Fruit fly (Drosophila melanogaster) whole organism, embryonic: ENCODE results near the gene CG7203.
A peak's percentile ranks its signal among the peaks of the same experiment; 100 is the strongest.

ENCODE experiments used
- Atf-2 ChIP-seq: fragments of 200-800 bp; sonication (Bioruptor generic); optimal IDR thresholded peaks from 2 replicates; lab custom pipeline; 2016; ENCODE audit warnings: missing biosample characterization, missing genetic modification characterization
- CG11085 ChIP-seq: fragments of 200-800 bp; sonication (Bioruptor generic); IDR thresholded peaks from 2 replicates; pipeline ENCODE4 v1.3.6; 2022; ENCODE audit warnings: missing biosample characterization, missing genetic modification characterization
- CG12942 ChIP-seq: fragments of 200-800 bp; sonication (Bioruptor generic); optimal IDR thresholded peaks from 3 replicates; lab custom pipeline; 2016; ENCODE audit warnings: missing biosample characterization, missing genetic modification characterization
- CG14667 ChIP-seq: fragments of 200-800 bp; sonication (Bioruptor generic); IDR thresholded peaks from 2 replicates; pipeline ENCODE4 v1.3.6; 2022; ENCODE audit warnings: missing biosample characterization, missing genetic modification characterization
- CG14860 ChIP-seq: fragments of 200-800 bp; sonication (Bioruptor generic); IDR thresholded peaks from 3 replicates; pipeline ENCODE4 v1.3.6; 2022; ENCODE audit warnings: missing biosample characterization, missing genetic modification characterization; ENCODE audit not compliant: partially characterized antibody
- CG16815 ChIP-seq: fragments of 200-800 bp; sonication (Bioruptor generic); optimal IDR thresholded peaks from 3 replicates; lab custom pipeline; 2017; ENCODE audit warnings: missing biosample characterization, mild to moderate bottlenecking, missing genetic modification characterization
- CG18599 ChIP-seq: fragments of 200-800 bp; sonication (Bioruptor generic); optimal IDR thresholded peaks from 3 replicates; lab custom pipeline; 2017; ENCODE audit warnings: missing biosample characterization, missing genetic modification characterization, mild to moderate bottlenecking, moderate library complexity, missing genetic modification reagents
- CG18619 ChIP-seq: fragments of 200-800 bp; sonication (Bioruptor generic); optimal IDR thresholded peaks from 3 replicates; lab custom pipeline; 2017; ENCODE audit warnings: missing biosample characterization, mild to moderate bottlenecking, missing genetic modification characterization
- CG2202 ChIP-seq: fragments of 200-800 bp; sonication (Bioruptor generic); optimal IDR thresholded peaks from 2 replicates; lab custom pipeline; 2018; ENCODE audit warnings: missing biosample characterization, mild to moderate bottlenecking, missing genetic modification characterization
- CG30020 ChIP-seq: fragments of 200-800 bp; optimal IDR thresholded peaks from 2 replicates; lab custom pipeline; 2019; ENCODE audit warnings: missing biosample characterization, mild to moderate bottlenecking, missing genetic modification characterization, moderate library complexity
- CG3065 ChIP-seq: fragments of 200-800 bp; sonication (Bioruptor generic); optimal IDR thresholded peaks from 2 replicates; lab custom pipeline; 2016; ENCODE audit warnings: missing biosample characterization, missing genetic modification characterization
- CG31365 ChIP-seq: fragments of 200-800 bp; sonication (Bioruptor generic); optimal IDR thresholded peaks from 2 replicates; lab custom pipeline; 2018; ENCODE audit warnings: missing biosample characterization, mild to moderate bottlenecking, missing genetic modification characterization
- CG31388 ChIP-seq: fragments of 200-800 bp; sonication (Bioruptor generic); optimal IDR thresholded peaks from 2 replicates; lab custom pipeline; 2016; ENCODE audit warnings: missing biosample characterization, missing genetic modification characterization
- CG4617 ChIP-seq: fragments of 200-800 bp; sonication (Bioruptor generic); optimal IDR thresholded peaks from 3 replicates; lab custom pipeline; 2016; ENCODE audit warnings: missing biosample characterization, missing genetic modification characterization, borderline replicate concordance
- CG8359 ChIP-seq: fragments of 200-800 bp; sonication (Bioruptor generic); optimal IDR thresholded peaks from 2 replicates; lab custom pipeline; 2017; ENCODE audit warnings: missing biosample characterization, mild to moderate bottlenecking, missing genetic modification characterization, borderline replicate concordance
- CG8388 ChIP-seq: fragments of 200-800 bp; sonication (Bioruptor generic); optimal IDR thresholded peaks from 2 replicates; lab custom pipeline; 2019; ENCODE audit warnings: missing biosample characterization, mild to moderate bottlenecking, missing genetic modification characterization, moderate library complexity
- CHES-1-like ChIP-seq: fragments of 200-800 bp; sonication (Bioruptor generic); optimal IDR thresholded peaks from 2 replicates; lab custom pipeline; 2016; ENCODE audit warnings: missing biosample characterization, missing genetic modification characterization
- Dek ChIP-seq: fragments of 200-800 bp; sonication (Bioruptor generic); optimal IDR thresholded peaks from 3 replicates; lab custom pipeline; 2019; ENCODE audit warnings: missing biosample characterization, mild to moderate bottlenecking, missing genetic modification characterization, moderate library complexity
- Dip2 ChIP-seq: fragments of 200-800 bp; sonication (Bioruptor generic); IDR thresholded peaks from 2 replicates; pipeline ENCODE4 v1.3.6; 2022; ENCODE audit warnings: missing biosample characterization, missing genetic modification characterization
- HLH54F ChIP-seq: fragments of 200-800 bp; sonication (Bioruptor generic); optimal IDR thresholded peaks from 3 replicates; lab custom pipeline; 2016; ENCODE audit warnings: missing biosample characterization, missing genetic modification characterization
- Hmx ChIP-seq: fragments of 200-800 bp; sonication (Bioruptor generic); optimal IDR thresholded peaks from 2 replicates; lab custom pipeline; 2016; ENCODE audit warnings: missing biosample characterization, missing genetic modification characterization
- Lpt ChIP-seq: fragments of >200 bp; optimal IDR thresholded peaks from 2 replicates; lab custom pipeline; 2018; ENCODE audit warnings: missing biosample characterization, missing genetic modification characterization
- NC2β ChIP-seq: fragments of 200-800 bp; sonication (Bioruptor generic); optimal IDR thresholded peaks from 2 replicates; lab custom pipeline; 2016; ENCODE audit warnings: missing biosample characterization, missing genetic modification characterization
- Nf-YA ChIP-seq: fragments of 200-800 bp; sonication (Bioruptor generic); IDR thresholded peaks from 2 replicates; pipeline ENCODE4 v1.3.6; 2022; ENCODE audit warnings: missing biosample characterization, missing genetic modification characterization
- Poxn ChIP-seq: fragments of 200-800 bp; sonication (Bioruptor generic); IDR thresholded peaks from 2 replicates; pipeline ENCODE4 v1.3.6; 2022; ENCODE audit warnings: missing biosample characterization, missing genetic modification characterization
- Scr ChIP-seq: fragments of 200-800 bp; sonication (Bioruptor generic); IDR thresholded peaks from 2 replicates; pipeline ENCODE4 v1.3.6; 2022; ENCODE audit warnings: missing biosample characterization, missing genetic modification characterization; ENCODE audit not compliant: partially characterized antibody
- Six4 ChIP-seq: fragments of 200-800 bp; sonication (Bioruptor generic); optimal IDR thresholded peaks from 2 replicates; lab custom pipeline; 2016; ENCODE audit warnings: missing biosample characterization, missing genetic modification characterization
- al ChIP-seq: fragments of 200-800 bp; sonication (Bioruptor generic); IDR thresholded peaks from 2 replicates; pipeline ENCODE4 v1.3.6; 2022; ENCODE audit warnings: missing biosample characterization, missing genetic modification characterization
- cad ChIP-seq: fragments of >200 bp; optimal IDR thresholded peaks from 2 replicates; lab custom pipeline; 2017; ENCODE audit warnings: missing biosample characterization, missing genetic modification characterization
- dati ChIP-seq: fragments of 200-800 bp; sonication (Bioruptor generic); IDR thresholded peaks from 2 replicates; pipeline ENCODE4 v1.3.6; 2022; ENCODE audit warnings: missing biosample characterization, missing genetic modification characterization
- dysf ChIP-seq: fragments of 200-800 bp; sonication (Bioruptor generic); IDR thresholded peaks from 3 replicates; pipeline ENCODE4 v1.3.6; 2022; ENCODE audit warnings: missing biosample characterization, missing genetic modification characterization
- ems ChIP-seq: fragments of 200-800 bp; sonication (Bioruptor generic); optimal IDR thresholded peaks from 3 replicates; lab custom pipeline; 2016; ENCODE audit warnings: missing biosample characterization, missing genetic modification characterization
- esg ChIP-seq: fragments of 200-800 bp; sonication (Bioruptor generic); conservative IDR thresholded peaks from 2 replicates; pipeline ENCODE4 v1.3.6; 2022; ENCODE audit warnings: missing biosample characterization, missing genetic modification characterization
- fd96Cb ChIP-seq: fragments of 200-800 bp; sonication (Bioruptor generic); optimal IDR thresholded peaks from 2 replicates; lab custom pipeline; 2018; ENCODE audit warnings: missing biosample characterization, mild to moderate bottlenecking, missing genetic modification characterization, moderate library complexity
- ftz-f1 ChIP-seq: fragments of 200-800 bp; sonication (Bioruptor generic); optimal IDR thresholded peaks from 2 replicates; lab custom pipeline; 2016; ENCODE audit warnings: missing biosample characterization, missing genetic modification characterization
- grau ChIP-seq: fragments of 200-800 bp; optimal IDR thresholded peaks from 3 replicates; lab custom pipeline; 2019; ENCODE audit warnings: missing biosample characterization, mild to moderate bottlenecking, missing genetic modification characterization, moderate library complexity
- gsb-n ChIP-seq: fragments of 200-800 bp; sonication (Bioruptor generic); optimal IDR thresholded peaks from 3 replicates; lab custom pipeline; 2018; ENCODE audit warnings: missing biosample characterization, mild to moderate bottlenecking, missing genetic modification characterization
- h ChIP-seq: fragments of >200 bp; optimal IDR thresholded peaks from 2 replicates; lab custom pipeline; 2017
- inv ChIP-seq: fragments of 200-800 bp; sonication (Bioruptor generic); IDR thresholded peaks from 2 replicates; pipeline ENCODE4 v1.3.6; 2022; ENCODE audit warnings: missing biosample characterization, missing genetic modification characterization; ENCODE audit not compliant: partially characterized antibody
- jing ChIP-seq: fragments of 200-800 bp; sonication (Bioruptor generic); optimal IDR thresholded peaks from 2 replicates; lab custom pipeline; 2018; ENCODE audit warnings: missing biosample characterization, mild to moderate bottlenecking, missing genetic modification characterization
- ken ChIP-seq: fragments of 200-800 bp; sonication (Bioruptor generic); IDR thresholded peaks from 3 replicates; pipeline ENCODE4 v1.3.6; 2022; ENCODE audit warnings: missing biosample characterization, missing genetic modification characterization
- onecut ChIP-seq: fragments of 200-800 bp; sonication (Bioruptor generic); IDR thresholded peaks from 2 replicates; pipeline ENCODE4 v1.3.6; 2022; ENCODE audit warnings: missing biosample characterization, missing genetic modification characterization
- p53 ChIP-seq: fragments of 200-800 bp; sonication (Bioruptor generic); optimal IDR thresholded peaks from 2 replicates; lab custom pipeline; 2016; ENCODE audit warnings: missing biosample characterization, missing genetic modification characterization
- pita ChIP-seq: fragments of 200-800 bp; sonication (Bioruptor generic); optimal IDR thresholded peaks from 2 replicates; lab custom pipeline; 2017; ENCODE audit warnings: missing biosample characterization, mild to moderate bottlenecking, missing genetic modification characterization
- prd ChIP-seq, 3 experiments: fragments of >200 bp in 2 of 3; fragments of 200-800 bp in 1 of 3; sonication (Bioruptor generic) in 1 of 3; optimal IDR thresholded peaks in 2 of 3; IDR thresholded peaks in 1 of 3; 2 replicates in 2 of 3; 3 replicates in 1 of 3; pipeline versions ENCODE4 v1.3.6 to Lab custom; 2017 to 2022; ENCODE audit warnings: missing biosample characterization in 1 of 3, missing genetic modification characterization in 1 of 3
- seq ChIP-seq: fragments of 200-800 bp; sonication (Bioruptor generic); IDR thresholded peaks from 2 replicates; pipeline ENCODE4 v1.3.6; 2022; ENCODE audit warnings: missing biosample characterization, missing genetic modification characterization
- tin ChIP-seq: fragments of 200-800 bp; sonication (Bioruptor generic); optimal IDR thresholded peaks from 3 replicates; lab custom pipeline; 2016; ENCODE audit warnings: missing biosample characterization, missing genetic modification characterization
- tll ChIP-seq, 2 experiments: fragments of 200-800 bp in 1 of 2; fragments of >200 bp in 1 of 2; sonication (Bioruptor generic) in 1 of 2; optimal IDR thresholded peaks; 2 replicates each; lab custom pipeline; 2017 to 2019; ENCODE audit warnings: missing biosample characterization in 2 of 2, missing genetic modification characterization in 2 of 2, mild to moderate bottlenecking in 1 of 2, moderate library complexity in 1 of 2
- wek ChIP-seq: fragments of 200-800 bp; sonication (Bioruptor generic); optimal IDR thresholded peaks from 3 replicates; lab custom pipeline; 2018; ENCODE audit warnings: missing biosample characterization, mild to moderate bottlenecking, missing genetic modification characterization, moderate library complexity

Gene CG7203

dm6 chr2L:7799804-7800433 lies 46.9 kb upstream of the CG7203 start, which contains the start of the genes Herp and r2d2 (continued):
- TF ChIP-seq al (GFP tag; lab: Robert Waterston, UW) (peak; percentile 88), inv (GFP tag; lab: Robert Waterston, UW) (peak; percentile 73), CG31365 (tag; lab: Kevin White, UChicago) (peak; percentile 74), Dek (tag; lab: Kevin White, UChicago) (peak; percentile 89), dati (GFP tag; lab: Robert Waterston, UW) (0 out of 2 replicates have a peak, but pooled peaks have one; percentile 36), dysf (peak; percentile 94), p53 (GFP tag; lab: Kevin White, UChicago) (peak; percentile 92), gsb-n (tag; lab: Kevin White, UChicago) (peak; percentile 79), Nf-YA (GFP tag; lab: Robert Waterston, UW) (peak; percentile 63), CG16815 (GFP tag; lab: Kevin White, UChicago) (peak; percentile 83), HLH54F (GFP tag; lab: Kevin White, UChicago) (peak; percentile 95), tll (GFP tag; optimal IDR thresholded peaks at IDR 0.05; lab: Kevin White, UChicago) (peak; percentile 70 to 99), ems (peak; percentile 91), Atf-2 (peak; percentile 92), esg (GFP tag; lab: Robert Waterston, UW) (peak; percentile 90), CG14667 (GFP tag; lab: Robert Waterston, UW) (peak; percentile 76; the same call in 1 of the 2 replicates), wek (peak; percentile 72), h (lab: Kevin White, UChicago) (no peak), onecut (peak; percentile 86), CG12942 (GFP tag; lab: Kevin White, UChicago) (peak; percentile 91), Poxn (GFP tag; lab: Robert Waterston, UW) (peak; percentile 83), NC2β (peak; percentile 90), CG18619 (GFP tag; lab: Kevin White, UChicago) (peak; percentile 91), grau (tag; lab: Kevin White, UChicago) (peak; percentile 91), seq (GFP tag; lab: Robert Waterston, UW) (peak; percentile 70), Dip2 (GFP tag; lab: Robert Waterston, UW) (no peak), CG14860 (peak; percentile 58; the same call in 1 of the 3 replicates), prd (optimal IDR thresholded peaks at IDR 0.05; lab: Kevin White, UChicago) (no peak), prd (GFP tag; IDR thresholded peaks at IDR 0.05; lab: Robert Waterston, UW) (peak; percentile 92), CG8359 (GFP tag; lab: Kevin White, UChicago) (peak; percentile 68), Six4 (GFP tag; lab: Kevin White, UChicago) (peak; percentile 87), ken (peak; percentile 88), tin (GFP tag; lab: Kevin White, UChicago) (peak; percentile 90), Hmx (GFP tag; lab: Kevin White, UChicago) (peak; percentile 83), fd96Cb (tag; lab: Kevin White, UChicago) (peak; percentile 81), CG4617 (GFP tag; lab: Kevin White, UChicago) (peak; percentile 93), CHES-1-like (GFP tag; lab: Kevin White, UChicago) (peak; percentile 96), CG3065 (peak; percentile 66), CG11085 (GFP tag; lab: Robert Waterston, UW) (peak; percentile 86), cad (GFP tag; lab: Kevin White, UChicago) (no peak), Scr (GFP tag; lab: Robert Waterston, UW) (peak; percentile 86), Lpt (GFP tag; lab: Kevin White, UChicago) (no peak), CG31388 (GFP tag; lab: Kevin White, UChicago) (peak; percentile 75), ftz-f1 (GFP tag; lab: Kevin White, UChicago) (peak; percentile 61), jing (peak; percentile 70), CG8388 (GFP tag; lab: Kevin White, UChicago) (peak; percentile 73), CG2202 (tag; lab: Kevin White, UChicago) (peak; percentile 76), CG18599 (GFP tag; lab: Kevin White, UChicago) (peak; percentile 94), CG30020 (tag; lab: Kevin White, UChicago) (peak; percentile 92), pita (GFP tag; lab: Kevin White, UChicago) (no peak)
- TF ChIP-seq, all 482 proteins: peak for 441
